Fruit fly (Drosophila melanogaster): ENCODE results near the gene kmg.
"Not testable (repeated sequence)": the region's sequence is repeated elsewhere in the genome, so short reads cannot be mapped to it uniquely, and the experiment has no call there.

The kmg gene

dm6 chr2L:13191894-13192293 lies 31.6 kb downstream of the kmg start, which contains the start of the genes CG16974 and Edem2:
TSS of gene CG16974 (minus strand) at chr2L:13191979.
TSS of gene Edem2 (plus strand) at chr2L:13192201.
- no peak for TF ChIP-seq psq (optimal IDR thresholded peaks at IDR 0.05)
- no peak for TF ChIP-seq Myc (optimal IDR thresholded peaks at IDR 0.05)

dm6 chr2L:13195822-13196221 lies 35.5 kb downstream of the kmg start:
- no peak for TF ChIP-seq ttk (optimal IDR thresholded peaks at IDR 0.05)
- no peak for TF ChIP-seq psq (optimal IDR thresholded peaks at IDR 0.05)
- TF ChIP-seq Myc (optimal IDR thresholded peaks at IDR 0.05) = no peak
- TF ChIP-seq h (optimal IDR thresholded peaks at IDR 0.05) = no peak

dm6 chr2L:13202960-13203436 lies 42.7 kb downstream of the kmg start, which contains the start of gene CG16972:
TSS of gene CG16972 (minus strand) at chr2L:13203295.
- no peak for TF ChIP-seq Myc (optimal IDR thresholded peaks at IDR 0.05)
- no peak for TF ChIP-seq ttk (optimal IDR thresholded peaks at IDR 0.05)
- TF ChIP-seq Sin3A (optimal IDR thresholded peaks at IDR 0.05) = no peak
- TF ChIP-seq insv (optimal IDR thresholded peaks at IDR 0.05) = no peak
- no peak for TF ChIP-seq h (optimal IDR thresholded peaks at IDR 0.05)
- no peak for TF ChIP-seq psq (optimal IDR thresholded peaks at IDR 0.05)

- TF ChIP-seq Myc (optimal IDR thresholded peaks at IDR 0.05) = no peak
- no peak for TF ChIP-seq insv (optimal IDR thresholded peaks at IDR 0.05)
- no peak for TF ChIP-seq ttk (optimal IDR thresholded peaks at IDR 0.05)
- TF ChIP-seq Sin3A (optimal IDR thresholded peaks at IDR 0.05) = no peak
- TF ChIP-seq h (optimal IDR thresholded peaks at IDR 0.05) = no peak
- no peak for TF ChIP-seq psq (optimal IDR thresholded peaks at IDR 0.05)
These were observed 43.3 kb downstream of the kmg start, which contains the start of gene Pect for dm6 chr2L:13203437-13204137. TSS of gene Pect (plus strand) at chr2L:13203762.

- TF ChIP-seq insv (optimal IDR thresholded peaks at IDR 0.05) (no peak), ttk (optimal IDR thresholded peaks at IDR 0.05) (no peak), h (optimal IDR thresholded peaks at IDR 0.05) (no peak), Sin3A (optimal IDR thresholded peaks at IDR 0.05) (no peak), Myc (optimal IDR thresholded peaks at IDR 0.05) (no peak), psq (optimal IDR thresholded peaks at IDR 0.05) (no peak)
These were observed 43.8 kb downstream of the kmg start for dm6 chr2L:13204151-13204550.

dm6 chr2L:13205256-13205655 lies 44.9 kb downstream of the kmg start:
- TF ChIP-seq Sin3A (optimal IDR thresholded peaks at IDR 0.05) = no peak
- no peak for TF ChIP-seq ttk (optimal IDR thresholded peaks at IDR 0.05)
- no peak for TF ChIP-seq psq (optimal IDR thresholded peaks at IDR 0.05)
- no peak for TF ChIP-seq insv (optimal IDR thresholded peaks at IDR 0.05)
- TF ChIP-seq Myc (optimal IDR thresholded peaks at IDR 0.05) = no peak
- TF ChIP-seq h (optimal IDR thresholded peaks at IDR 0.05) = no peak

dm6 chr2L:13206077-13206668 lies 45.8 kb downstream of the kmg start:
- no peak for TF ChIP-seq Sin3A (optimal IDR thresholded peaks at IDR 0.05)
- no peak for TF ChIP-seq ttk (optimal IDR thresholded peaks at IDR 0.05)

- TF ChIP-seq Sin3A (optimal IDR thresholded peaks at IDR 0.05) (no peak), psq (optimal IDR thresholded peaks at IDR 0.05) (no peak), Myc (optimal IDR thresholded peaks at IDR 0.05) (no peak), h (optimal IDR thresholded peaks at IDR 0.05) (no peak), insv (optimal IDR thresholded peaks at IDR 0.05) (no peak), ttk (optimal IDR thresholded peaks at IDR 0.05) (no peak)
These were observed 46.6 kb downstream of the kmg start for dm6 chr2L:13206857-13207463.

dm6 chr2L:13211764-13212265 lies 51.5 kb downstream of the kmg start, which contains the start of gene CG15482:
TSS of gene CG15482 (minus strand) at chr2L:13211814.
- not testable (repeated sequence) for TF ChIP-seq Myc, insv, psq (optimal IDR thresholded peaks at IDR 0.05)

Data from Kc167 (cell line).